Worm (Caenorhabditis elegans): ENCODE data around the gene W01H2.2.

The W01H2.2 gene

ce11 chrX:4218174-4218573, at the start of gene W01H2.2:
Gene W01H2.2 (minus strand): TSS chrX:4218458.
- no peak for TF ChIP-seq vab-7 (GFP tag; IDR thresholded peaks at IDR 0.05)
- no peak for TF ChIP-seq mes-2 (tag; optimal IDR thresholded peaks at IDR 0.05; ENCODE audit: poor library complexity, severe bottlenecking)
- TF ChIP-seq F37D6.2 (tag; optimal IDR thresholded peaks at IDR 0.05) = no peak
- peak; percentile 33 for TF ChIP-seq rbr-2 (tag; optimal IDR thresholded peaks at IDR 0.05)
- peak; percentile 62 for TF ChIP-seq egl-43 (GFP tag; IDR thresholded peaks at IDR 0.05)
- no peak for TF ChIP-seq saeg-2 (GFP tag; IDR thresholded peaks at IDR 0.05)
- no peak for TF ChIP-seq zip-11 (GFP tag; IDR thresholded peaks at IDR 0.05)
- TF ChIP-seq daf-19 (GFP tag; conservative IDR thresholded peaks at IDR 0.05) = no peak
- TF ChIP-seq cey-2 (tag; optimal IDR thresholded peaks at IDR 0.05; ENCODE audit: borderline replicate concordance, insufficient read depth) = no peak
- peak; percentile 70 for TF ChIP-seq set-16 (GFP tag; IDR thresholded peaks at IDR 0.05)

ce11 chrX:4266178-4266931, 48.1 kb upstream of the W01H2.2 start:
- peak; percentile 46 for TF ChIP-seq hlh-11 (tag; optimal IDR thresholded peaks at IDR 0.05)
- peak in 1 of 2 experiments; percentile 71 for TF ChIP-seq daf-16 (GFP tag; optimal IDR thresholded peaks at IDR 0.05)
- TF ChIP-seq daf-16 (tag; optimal IDR thresholded peaks at IDR 0.05) = no peak
- no peak for TF ChIP-seq T20F7.1 (GFP tag; optimal IDR thresholded peaks at IDR 0.05)
- TF ChIP-seq ceh-82 (tag; optimal IDR thresholded peaks at IDR 0.05) = no peak
- TF ChIP-seq nhr-28 (tag; optimal IDR thresholded peaks at IDR 0.05) = peak; percentile 26
- no peak for TF ChIP-seq ctbp-1 (GFP tag; IDR thresholded peaks at IDR 0.05)
- no peak for TF ChIP-seq snpc-1.2 (GFP tag; IDR thresholded peaks at IDR 0.05)
- TF ChIP-seq unc-62 (GFP tag; optimal IDR thresholded peaks at IDR 0.05 in 1 of 2) = peak in 1 of 2 experiments; percentile 59
- no peak for TF ChIP-seq unc-62 (tag; optimal IDR thresholded peaks at IDR 0.05)
- no peak for TF ChIP-seq F10B5.3 (tag; optimal IDR thresholded peaks at IDR 0.05)
- TF ChIP-seq hlh-30 (tag; optimal IDR thresholded peaks at IDR 0.05; ENCODE audit: insufficient read depth) = peak; percentile 84

ce11 chrX:4265283-4265907, 47.1 kb upstream of the W01H2.2 start, which contains the start of gene coel-1:
Gene coel-1 (plus strand): TSS chrX:4265663.
- TF ChIP-seq hmg-1.1 (GFP tag; IDR thresholded peaks at IDR 0.05) (peak; percentile 72), pqm-1 (tag; optimal IDR thresholded peaks at IDR 0.05) (no peak), hlh-11 (tag; optimal IDR thresholded peaks at IDR 0.05) (peak; percentile 88), egl-43 (GFP tag; IDR thresholded peaks at IDR 0.05) (no peak), lin-39 (tag; optimal IDR thresholded peaks at IDR 0.05) (no peak), ceh-44 (GFP tag; IDR thresholded peaks at IDR 0.05) (no peak), zfp-3 (GFP tag; conservative IDR thresholded peaks at IDR 0.05) (no peak), unc-39 (tag; optimal IDR thresholded peaks at IDR 0.05) (no peak), pha-4 (GFP tag; IDR thresholded peaks at IDR 0.05) (peak; percentile 32; the same call in 1 of the 2 replicates), pha-4 (tag; optimal IDR thresholded peaks at IDR 0.05) (no peak), nhr-102 (tag; optimal IDR thresholded peaks at IDR 0.05) (no peak), snpc-1.2 (GFP tag; IDR thresholded peaks at IDR 0.05) (no peak), mes-2 (tag; optimal IDR thresholded peaks at IDR 0.05; ENCODE audit: poor library complexity, severe bottlenecking) (peak; percentile 53), zip-11 (GFP tag; IDR thresholded peaks at IDR 0.05) (no peak), nhr-77 (tag; optimal IDR thresholded peaks at IDR 0.05) (no peak), set-16 (GFP tag; IDR thresholded peaks at IDR 0.05) (peak; percentile 78), Y75B8A.6 (GFP tag; IDR thresholded peaks at IDR 0.05) (no peak), dmd-6 (GFP tag; IDR thresholded peaks at IDR 0.05) (0 out of 2 replicates have a peak, but pooled peaks have one; percentile 17), ces-1 (GFP tag; optimal IDR thresholded peaks at IDR 0.05) (no peak), lsy-2 (tag; optimal IDR thresholded peaks at IDR 0.05) (peak in 1 of 2 experiments; percentile 33), gei-8 (GFP tag; optimal IDR thresholded peaks at IDR 0.05) (no peak), skn-1 (tag; optimal IDR thresholded peaks at IDR 0.05) (no peak), mep-1 (tag; optimal IDR thresholded peaks at IDR 0.05) (peak; percentile 68), rbr-2 (tag; optimal IDR thresholded peaks at IDR 0.05) (peak; percentile 59), nhr-25 (tag; optimal IDR thresholded peaks at IDR 0.05; ENCODE audit: borderline replicate concordance, insufficient read depth) (no peak), tra-1 (GFP tag; IDR thresholded peaks at IDR 0.05) (no peak), F37D6.2 (tag; optimal IDR thresholded peaks at IDR 0.05) (peak; percentile 5), lin-15B (tag; optimal IDR thresholded peaks at IDR 0.05) (no peak), aha-1 (tag) (peak; percentile 55), mdt-29 (GFP tag; IDR thresholded peaks at IDR 0.05) (no peak), F49E8.2 (tag; optimal IDR thresholded peaks at IDR 0.05; ENCODE audit: borderline replicate concordance) (no peak)
